Worm (Caenorhabditis elegans) whole organism, young adult: ENCODE data around the gene frh-1.

Source experiments
- attf-6 ChIP-seq: fragments of 200-800 bp; sonication (Bioruptor generic); IDR thresholded peaks from 2 replicates; pipeline ENCODE4 v1.3.6; 2022; ENCODE audit warnings: missing genetic modification reagents, missing genetic modification characterization, missing compliant biosample characterization
- ceh-40 ChIP-seq: fragments of 200-800 bp; sonication (Bioruptor generic); IDR thresholded peaks from 2 replicates; pipeline ENCODE4 v1.3.6; 2022; ENCODE audit warnings: missing genetic modification characterization, missing compliant biosample characterization
- ceh-91 ChIP-seq: fragments of 200-800 bp; sonication (Bioruptor generic); IDR thresholded peaks from 2 replicates; pipeline ENCODE4 v1.3.6; 2022; ENCODE audit warnings: missing genetic modification reagents, missing genetic modification characterization, missing compliant biosample characterization
- dpff-1 ChIP-seq: sonication (generic microtip); optimal IDR thresholded peaks from 2 replicates; lab custom pipeline; 2017; ENCODE audit warnings: mild to moderate bottlenecking, missing genetic modification characterization, missing compliant biosample characterization
- dpl-1 ChIP-seq: fragments of 150-350 bp; optimal IDR thresholded peaks from 2 replicates; lab custom pipeline; 2014; ENCODE audit warnings: missing biosample characterization, missing genetic modification reagents, missing genetic modification characterization
- lin-40 ChIP-seq: sonication (generic microtip); optimal IDR thresholded peaks from 2 replicates; lab custom pipeline; 2016; ENCODE audit warnings: missing genetic modification characterization, mild to moderate bottlenecking, missing compliant biosample characterization, missing genotype, missing genetic modification reagents
- mxl-1 ChIP-seq: sonication (generic microtip); optimal IDR thresholded peaks from 2 replicates; lab custom pipeline; 2016; ENCODE audit warnings: missing genetic modification characterization, missing compliant biosample characterization
- nfya-1 ChIP-seq: sonication (generic microtip); optimal IDR thresholded peaks from 2 replicates; lab custom pipeline; 2017; ENCODE audit warnings: antibody characterized with exemption, missing compliant biosample characterization, missing genetic modification characterization, borderline replicate concordance; ENCODE audit not compliant: insufficient read depth
- nhr-90 ChIP-seq: sonication (generic microtip); optimal IDR thresholded peaks from 2 replicates; lab custom pipeline; 2016; ENCODE audit warnings: missing genotype, mild to moderate bottlenecking, missing genetic modification characterization, missing compliant biosample characterization
- rcor-1 ChIP-seq: fragments of 200-800 bp; sonication (Bioruptor generic); IDR thresholded peaks from 2 replicates; pipeline ENCODE4 v1.3.6; 2022; ENCODE audit warnings: missing genetic modification reagents, missing genetic modification characterization, missing compliant biosample characterization
- unc-62 ChIP-seq: fragments of 150-350 bp; optimal IDR thresholded peaks from 2 replicates; lab custom pipeline; 2014; ENCODE audit warnings: missing biosample characterization, missing genetic modification reagents, missing genetic modification characterization

DNA sequence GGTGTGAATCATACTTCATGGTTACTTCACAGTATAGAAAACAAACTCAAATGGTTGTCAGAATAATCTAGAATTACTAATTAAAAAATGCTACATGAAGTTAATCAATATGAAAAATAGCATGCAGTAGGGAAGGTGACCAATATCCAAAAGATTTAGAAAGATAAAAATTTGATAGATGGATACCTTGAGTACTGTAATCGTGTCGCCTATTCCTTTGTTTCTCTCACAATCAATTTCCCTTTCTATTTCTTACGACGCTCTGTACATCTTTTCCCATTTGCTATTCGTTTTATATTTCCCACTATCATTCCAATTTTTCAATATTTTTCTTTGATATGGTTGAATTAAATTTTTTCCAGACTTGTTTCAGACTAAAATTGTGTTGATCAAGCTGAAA is 44.1 kb downstream of the frh-1 start, which contains the start of gene B0034.7:
- TF ChIP-seq unc-62 (GFP tag; lab: Kevin White, UChicago) (no peak), attf-6 (GFP tag; lab: Robert Waterston, UW) (no peak), nfya-1 (tag; lab: Kevin White, UChicago) (no peak), ceh-91 (GFP tag; lab: Robert Waterston, UW) (no peak), lin-40 (tag; lab: Kevin White, UChicago) (no peak), rcor-1 (no peak), dpl-1 (GFP tag; lab: Kevin White, UChicago) (no peak), ceh-40 (GFP tag; lab: Robert Waterston, UW) (no peak), mxl-1 (no peak), nhr-90 (tag; lab: Kevin White, UChicago) (no peak), dpff-1 (tag; lab: Kevin White, UChicago) (no peak)
